Worm (Caenorhabditis elegans) whole organism, mixed stage, embryonic: ENCODE results near the gene Y65A5A.1.

ENCODE experiments used
- ces-1 ChIP-seq: fragments of 150-350 bp; optimal IDR thresholded peaks from 2 replicates; lab custom pipeline; 2014; ENCODE audit warnings: missing biosample characterization, missing genetic modification reagents, missing genetic modification characterization
- elt-3 ChIP-seq: fragments of 150-350 bp; optimal IDR thresholded peaks from 2 replicates; lab custom pipeline; 2014; ENCODE audit warnings: missing biosample characterization, missing genetic modification characterization
- nhr-12 ChIP-seq: fragments of 150-350 bp; optimal IDR thresholded peaks from 2 replicates; lab custom pipeline; 2014; ENCODE audit warnings: missing biosample characterization, missing genetic modification characterization
- nhr-237 ChIP-seq: fragments of 150-350 bp; optimal IDR thresholded peaks from 2 replicates; lab custom pipeline; 2014; ENCODE audit warnings: missing biosample characterization, missing genetic modification characterization
- nhr-28 ChIP-seq: fragments of 150-350 bp; optimal IDR thresholded peaks from 2 replicates; lab custom pipeline; 2014; ENCODE audit warnings: missing biosample characterization, missing genetic modification characterization
- snpc-4 ChIP-seq: fragments of 150-350 bp; optimal IDR thresholded peaks from 2 replicates; lab custom pipeline; 2014; ENCODE audit warnings: missing biosample characterization, missing genetic modification characterization
- unc-39 ChIP-seq: fragments of 150-350 bp; optimal IDR thresholded peaks from 2 replicates; lab custom pipeline; 2014; ENCODE audit warnings: missing biosample characterization, missing genetic modification characterization
- unc-62 ChIP-seq: fragments of 150-350 bp; optimal IDR thresholded peaks from 2 replicates; lab custom pipeline; 2014; ENCODE audit warnings: missing biosample characterization, missing genetic modification reagents, missing genetic modification characterization
- ztf-11 ChIP-seq: fragments of 150-350 bp; optimal IDR thresholded peaks from 2 replicates; lab custom pipeline; 2014; ENCODE audit warnings: missing biosample characterization, missing genetic modification characterization

ce11 chrIV:16411713-16412112 lies 12.1 kb upstream of the Y65A5A.1 start, which contains the start of gene Y65A5A.2:
- TF ChIP-seq ces-1 (GFP tag; lab: Kevin White, UChicago) = no peak
- no peak for TF ChIP-seq nhr-12 (tag; lab: Kevin White, UChicago)
- no peak for TF ChIP-seq nhr-237 (tag; lab: Kevin White, UChicago)
- no peak for TF ChIP-seq elt-3 (tag; lab: Kevin White, UChicago)
- TF ChIP-seq unc-39 (tag; lab: Kevin White, UChicago) = no peak
- TF ChIP-seq unc-62 (GFP tag; lab: Kevin White, UChicago) = no peak
- TF ChIP-seq snpc-4 (tag; lab: Kevin White, UChicago) = no peak
- no peak for TF ChIP-seq ztf-11
- no peak for TF ChIP-seq nhr-28 (tag; lab: Kevin White, UChicago)
